Worm (Caenorhabditis elegans) whole organism, L3 larva: ENCODE data around the gene R102.6.
A peak's percentile ranks its signal among the peaks of the same experiment; 100 is the strongest.
"Not testable (repeated sequence)": the region's sequence is repeated elsewhere in the genome, so short reads cannot be mapped to it uniquely, and the experiment has no call there.

Experiments
- ama-1 ChIP-seq: fragments of 150-350 bp; optimal IDR thresholded peaks from 2 replicates; lab custom pipeline; 2018
- ceh-16 ChIP-seq: sonication (generic microtip); optimal IDR thresholded peaks from 2 replicates; lab custom pipeline; 2017; ENCODE audit warnings: missing biosample characterization, missing genetic modification characterization
- ceh-82 ChIP-seq: fragments of 150-350 bp; optimal IDR thresholded peaks from 2 replicates; lab custom pipeline; 2014; ENCODE audit warnings: missing biosample characterization, missing genetic modification characterization
- ceh-9 ChIP-seq: sonication (generic microtip); optimal IDR thresholded peaks from 2 replicates; lab custom pipeline; 2018; ENCODE audit warnings: missing biosample characterization, missing genetic modification characterization
- egl-27 ChIP-seq: sonication (generic microtip); optimal IDR thresholded peaks from 4 replicates; lab custom pipeline; 2017; ENCODE audit warnings: missing biosample characterization, missing genetic modification reagents, missing genetic modification characterization
- elt-1 ChIP-seq: fragments of 150-350 bp; optimal IDR thresholded peaks from 2 replicates; lab custom pipeline; 2014; ENCODE audit warnings: missing biosample characterization, missing genetic modification characterization
- elt-2 ChIP-seq: sonication (generic microtip); optimal IDR thresholded peaks from 2 replicates; lab custom pipeline; 2016; ENCODE audit warnings: missing genetic modification reagents, mild to moderate bottlenecking, missing genetic modification characterization, missing compliant biosample characterization
- elt-3 ChIP-seq, 3 experiments: fragments of 150-350 bp in 1 of 3; sonication (generic microtip) in 2 of 3; optimal IDR thresholded peaks; 2 replicates in 2 of 3; 4 replicates in 1 of 3; lab custom pipeline; 2014 to 2017; ENCODE audit warnings: missing biosample characterization in 3 of 3, missing genetic modification characterization in 3 of 3
- fkh-10 ChIP-seq: sonication (generic microtip); optimal IDR thresholded peaks from 2 replicates; lab custom pipeline; 2017; ENCODE audit warnings: missing biosample characterization, missing genetic modification reagents, missing genetic modification characterization
- jun-1 ChIP-seq: fragments of 150-350 bp; optimal IDR thresholded peaks from 2 replicates; lab custom pipeline; 2014; ENCODE audit warnings: missing biosample characterization, missing genetic modification reagents, missing genetic modification characterization
- lin-15B ChIP-seq: fragments of 150-350 bp; optimal IDR thresholded peaks from 2 replicates; lab custom pipeline; 2014; ENCODE audit warnings: missing biosample characterization, missing genetic modification characterization
- lsy-12 ChIP-seq: sonication (generic microtip); optimal IDR thresholded peaks from 2 replicates; lab custom pipeline; 2016; ENCODE audit warnings: mild to moderate bottlenecking, missing genetic modification characterization, missing compliant biosample characterization
- mdl-1 ChIP-seq: fragments of 150-350 bp; optimal IDR thresholded peaks from 2 replicates; lab custom pipeline; 2014; ENCODE audit warnings: missing biosample characterization, missing genetic modification characterization
- nfya-1 ChIP-seq: sonication (generic microtip); optimal IDR thresholded peaks from 2 replicates; lab custom pipeline; 2017; ENCODE audit warnings: missing genetic modification characterization, mild to moderate bottlenecking, missing compliant biosample characterization, antibody characterized with exemption, moderate library complexity; ENCODE audit not compliant: insufficient read depth
- nhr-11 ChIP-seq: fragments of 150-350 bp; optimal IDR thresholded peaks from 2 replicates; lab custom pipeline; 2014; ENCODE audit warnings: missing biosample characterization, missing genetic modification characterization
- nhr-12 ChIP-seq: fragments of 150-350 bp; optimal IDR thresholded peaks from 2 replicates; lab custom pipeline; 2014; ENCODE audit warnings: missing biosample characterization, missing genetic modification characterization
- nhr-23 ChIP-seq: fragments of 150-350 bp; optimal IDR thresholded peaks from 2 replicates; lab custom pipeline; 2014; ENCODE audit warnings: missing biosample characterization, missing genetic modification reagents, missing genetic modification characterization
- nhr-237 ChIP-seq: fragments of 150-350 bp; optimal IDR thresholded peaks from 2 replicates; lab custom pipeline; 2014; ENCODE audit warnings: missing biosample characterization, missing genetic modification characterization
- nhr-25 ChIP-seq: sonication (generic microtip); optimal IDR thresholded peaks from 2 replicates; lab custom pipeline; 2017; ENCODE audit warnings: missing biosample characterization, missing genetic modification characterization
- nhr-28 ChIP-seq: fragments of 150-350 bp; optimal IDR thresholded peaks from 2 replicates; lab custom pipeline; 2014; ENCODE audit warnings: missing biosample characterization, missing genetic modification characterization
- nhr-43 ChIP-seq: sonication (generic microtip); optimal IDR thresholded peaks from 2 replicates; lab custom pipeline; 2016; ENCODE audit warnings: mild to moderate bottlenecking, missing genetic modification characterization, missing compliant biosample characterization; ENCODE audit not compliant: poor library complexity, severe bottlenecking
- nhr-67 ChIP-seq: fragments of 150-350 bp; optimal IDR thresholded peaks from 2 replicates; lab custom pipeline; 2014; ENCODE audit warnings: missing biosample characterization, missing genetic modification characterization
- nhr-77 ChIP-seq: fragments of 150-350 bp; optimal IDR thresholded peaks from 2 replicates; lab custom pipeline; 2014; ENCODE audit warnings: missing biosample characterization, missing genetic modification characterization
- pha-4 ChIP-seq: fragments of 150-350 bp; optimal IDR thresholded peaks from 2 replicates; lab custom pipeline; 2014; ENCODE audit warnings: missing biosample characterization, missing genetic modification reagents, missing genetic modification characterization
- pqm-1 ChIP-seq: fragments of 150-350 bp; optimal IDR thresholded peaks from 2 replicates; lab custom pipeline; 2017; ENCODE audit warnings: missing biosample characterization, missing genetic modification characterization, inconsistent platforms
- skn-1 ChIP-seq: fragments of 150-350 bp; optimal IDR thresholded peaks from 2 replicates; lab custom pipeline; 2014; ENCODE audit warnings: missing biosample characterization, missing genetic modification characterization
- snpc-4 ChIP-seq: fragments of 150-350 bp; optimal IDR thresholded peaks from 2 replicates; lab custom pipeline; 2014; ENCODE audit warnings: missing biosample characterization, missing genetic modification characterization
- tbx-2 ChIP-seq: sonication (generic microtip); optimal IDR thresholded peaks from 2 replicates; lab custom pipeline; 2016; ENCODE audit warnings: mild to moderate bottlenecking, missing genetic modification characterization, missing compliant biosample characterization
- ztf-4 ChIP-seq: fragments of 150-350 bp; optimal IDR thresholded peaks from 2 replicates; lab custom pipeline; 2014; ENCODE audit warnings: missing biosample characterization, missing genetic modification characterization

The R102.6 gene

DNA sequence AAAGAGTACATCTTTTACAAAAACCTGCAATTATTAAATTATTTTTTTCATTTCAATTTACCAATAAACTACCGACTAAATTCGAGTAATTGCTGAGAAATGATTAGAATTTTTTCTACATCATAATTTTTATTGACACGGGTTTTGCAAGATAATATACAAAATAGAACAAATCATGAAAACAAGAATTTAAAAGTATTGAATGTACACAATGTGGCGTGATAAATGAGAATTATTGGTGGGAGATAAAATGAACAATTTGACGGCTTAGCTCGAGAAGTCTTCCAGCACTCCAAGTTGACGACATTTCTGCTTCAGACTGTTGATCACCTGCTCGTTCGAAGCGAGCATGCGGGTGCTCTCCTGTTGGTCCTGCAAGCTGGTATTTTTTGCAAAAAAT lies 10.8 kb downstream of the R102.6 start, which contains the start of gene R102.4:
Gene R102.4 (minus strand): TSS at position 101 of the 400 bp plus-strand sequence.
- TF ChIP-seq nhr-43 (tag; lab: Kevin White, UChicago): no peak
- TF ChIP-seq elt-2: no peak
- TF ChIP-seq nhr-23 (tag; lab: Kevin White, UChicago): no peak
- TF ChIP-seq pha-4 (tag; lab: Kevin White, UChicago): no peak
- TF ChIP-seq egl-27 (tag; lab: Kevin White, UChicago): no peak
- TF ChIP-seq mdl-1: no peak
- no peak for TF ChIP-seq lin-15B

DNA sequence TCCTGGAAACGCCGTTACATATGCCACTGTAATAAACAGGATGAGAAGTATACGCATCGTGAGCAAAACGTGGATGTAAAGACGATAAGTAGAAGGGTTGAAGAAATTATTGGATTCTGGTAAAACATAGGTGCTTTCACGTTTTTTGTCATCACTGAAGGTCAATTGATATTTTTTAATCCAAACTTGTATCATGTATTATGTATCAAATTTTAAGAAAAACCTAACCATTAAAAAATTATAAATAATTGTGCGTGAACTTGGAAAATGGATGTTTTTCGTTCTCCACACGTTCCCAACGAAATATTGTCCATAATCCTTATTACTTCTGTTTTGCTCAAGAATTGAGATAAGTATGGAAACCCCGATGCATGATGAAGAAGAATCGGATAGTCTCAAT lies 15.9 kb downstream of the R102.6 start, which contains the start of gene R102.8:
Gene R102.8 (minus strand): TSS at position 101 of the 400 bp plus-strand sequence.
- TF ChIP-seq nfya-1 (tag; lab: Kevin White, UChicago) (no peak), nhr-77 (tag; lab: Kevin White, UChicago) (no peak), skn-1 (tag; lab: Kevin White, UChicago) (no peak), ceh-9 (tag; lab: Kevin White, UChicago) (no peak)

DNA sequence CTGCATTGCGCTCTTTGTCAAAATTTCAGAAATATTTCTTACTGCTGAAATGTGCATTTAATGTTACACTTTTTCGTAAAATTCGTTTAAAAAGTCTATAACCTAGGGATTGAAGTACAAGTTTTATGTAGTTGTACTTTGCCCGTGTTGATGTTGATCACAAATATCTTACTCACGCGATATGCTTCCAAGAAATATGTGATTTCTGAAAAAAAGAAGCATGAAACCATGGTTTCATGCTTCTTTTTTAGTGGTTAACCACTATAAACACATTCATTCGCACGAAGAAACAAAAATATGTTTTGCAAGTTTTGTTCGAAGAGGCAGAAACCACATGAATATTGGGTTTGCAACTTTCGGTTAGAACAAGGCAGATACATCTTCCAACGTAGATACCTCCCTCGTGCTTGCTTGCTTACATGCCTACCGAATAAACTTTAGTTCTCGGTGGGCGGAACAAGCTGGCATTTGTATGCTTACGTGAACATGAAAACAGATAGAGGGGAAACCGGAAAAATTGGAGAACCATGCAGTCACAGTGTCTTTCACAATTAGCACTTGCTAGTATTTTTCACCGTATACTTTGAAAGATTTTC lies 16.9 kb downstream of the R102.6 start, which contains the start of gene R102.3:
Gene R102.3 (plus strand): TSS at position 546 of the 596 bp plus-strand sequence.
- TF ChIP-seq nhr-11 (tag; lab: Kevin White, UChicago) (peak; percentile 7), lsy-12 (tag; lab: Kevin White, UChicago) (no peak), nhr-25 (tag; lab: Kevin White, UChicago) (no peak), nhr-28 (tag; lab: Kevin White, UChicago) (no peak)

DNA sequence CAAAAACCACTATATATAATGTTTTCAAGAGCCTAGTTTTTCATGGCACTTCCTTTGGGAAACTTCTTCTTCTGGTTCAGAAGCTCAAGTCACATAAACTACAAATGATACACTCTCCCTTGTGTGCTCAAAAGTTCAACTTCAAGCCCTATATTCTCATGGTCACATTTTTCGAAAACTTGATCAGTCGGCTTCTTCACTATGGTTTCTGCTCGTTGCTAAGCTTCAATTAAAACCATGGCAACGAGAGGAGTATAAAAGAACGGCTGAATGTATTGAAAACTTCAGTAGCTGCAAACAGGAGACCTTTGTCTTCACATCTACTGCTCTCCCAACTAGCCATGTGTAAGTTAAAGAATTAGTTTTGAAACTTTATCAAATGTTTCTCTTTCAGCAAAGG lies 18.7 kb downstream of the R102.6 start, which contains the start of gene R102.2:
Gene R102.2 (plus strand): TSS at position 301 of the 400 bp plus-strand sequence.
- not testable (repeated sequence) for TF ChIP-seq ceh-82; snpc-4 (tag; lab: Kevin White, UChicago); ama-1 (lab: Kevin White, UChicago)

DNA sequence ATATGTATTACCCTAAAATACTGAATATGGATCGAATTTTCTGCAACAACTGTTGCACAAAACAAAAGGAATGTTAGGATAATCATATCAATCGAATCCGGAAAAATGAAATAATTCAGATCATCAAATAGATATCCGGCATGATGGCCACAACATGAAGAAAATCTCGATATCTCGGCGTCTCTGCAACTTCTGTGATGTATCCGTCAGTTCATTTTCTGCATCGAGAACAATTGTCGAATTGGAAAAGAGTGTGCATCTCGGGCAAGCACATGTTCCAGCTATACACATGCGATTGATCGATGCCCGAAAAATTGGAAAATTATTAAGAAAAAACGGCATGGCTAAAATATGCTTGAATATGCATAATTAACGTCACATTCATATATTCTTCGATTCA lies 20.2 kb downstream of the R102.6 start, which contains the start of the genes K08C7.6 and R102.1:
Gene K08C7.6 (minus strand): TSS at position 101 of the 400 bp plus-strand sequence.
Gene R102.1 (plus strand): TSS at position 291 of the 400 bp plus-strand sequence.
- TF ChIP-seq elt-2 (no peak), ztf-4 (tag; lab: Kevin White, UChicago) (no peak), ceh-16 (tag; lab: Kevin White, UChicago) (no peak)
- TF ChIP-seq, all 47 proteins: peak for 0

DNA sequence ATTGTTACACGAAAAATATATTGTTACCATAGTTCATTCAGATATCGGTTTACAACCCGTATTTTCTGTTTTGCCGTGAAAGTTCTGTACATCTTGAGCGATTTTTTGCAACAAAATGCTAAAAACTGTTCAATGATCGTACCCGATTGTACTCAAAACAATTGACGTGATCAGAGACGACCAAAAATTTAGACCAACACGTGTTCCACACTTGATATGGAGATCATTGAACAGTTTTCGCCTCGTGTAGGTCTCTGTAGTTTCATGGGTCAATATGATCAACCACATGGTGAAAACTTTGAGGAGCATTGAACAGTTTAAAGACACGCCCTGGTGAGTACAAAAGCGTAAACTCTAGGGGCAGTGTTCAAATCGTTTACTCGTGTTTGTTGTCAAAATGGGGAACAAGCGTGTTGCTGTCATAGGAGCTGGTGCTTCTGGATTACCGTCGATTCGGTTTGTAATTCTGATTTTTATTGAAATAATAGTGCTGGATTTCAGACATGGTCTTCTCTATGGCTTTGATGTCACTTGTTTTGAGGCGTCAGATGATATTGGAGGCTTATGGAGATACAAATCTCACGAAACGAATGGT lies 23.7 kb downstream of the R102.6 start, which contains the start of gene fmo-2:
Gene fmo-2 (plus strand): TSS at position 370 of the 595 bp plus-strand sequence.
- TF ChIP-seq elt-2: peak; percentile 43
- TF ChIP-seq fkh-10 (GFP tag; lab: Kevin White, UChicago): no peak
- TF ChIP-seq jun-1 (tag; lab: Kevin White, UChicago): peak; percentile 81
- TF ChIP-seq mdl-1: peak; percentile 29
- peak; percentile 91 for TF ChIP-seq pqm-1
- no peak for TF ChIP-seq tbx-2 (tag; lab: Kevin White, UChicago)
- TF ChIP-seq nhr-43 (tag; lab: Kevin White, UChicago): peak; percentile 15

DNA sequence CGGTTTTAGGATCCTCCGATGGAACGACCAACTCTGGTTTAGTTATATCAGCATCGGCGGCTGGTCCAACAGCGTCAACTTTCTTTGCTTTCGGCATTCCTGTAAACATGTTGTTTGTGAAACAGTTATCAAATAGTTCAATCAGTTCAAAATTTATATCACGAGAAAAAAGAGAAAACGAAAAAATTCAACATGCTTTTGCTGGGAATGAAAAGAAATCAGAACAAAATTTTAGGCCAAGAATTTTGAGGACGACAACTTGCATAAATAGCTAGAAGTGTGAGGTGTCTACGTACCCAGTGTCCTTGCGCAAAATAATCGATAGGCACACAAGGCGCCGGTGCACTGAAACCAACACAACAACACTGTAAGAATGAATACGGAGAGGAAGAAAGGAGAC lies 25.6 kb downstream of the R102.6 start, which contains the start of gene K08C7.4:
Gene K08C7.4 (minus strand): TSS at position 101 of the 400 bp plus-strand sequence.
- no peak for TF ChIP-seq ceh-82
- TF ChIP-seq elt-1 (tag; lab: Kevin White, UChicago): no peak
- no peak for TF ChIP-seq nhr-77 (tag; lab: Kevin White, UChicago)
- TF ChIP-seq snpc-4 (tag; lab: Kevin White, UChicago): no peak
- no peak for TF ChIP-seq skn-1 (tag; lab: Kevin White, UChicago)
- no peak for TF ChIP-seq ztf-4 (tag; lab: Kevin White, UChicago)
- TF ChIP-seq ceh-16 (tag; lab: Kevin White, UChicago): no peak
- TF ChIP-seq nhr-12 (tag; lab: Kevin White, UChicago): no peak
- TF ChIP-seq nhr-67 (tag; lab: Kevin White, UChicago): no peak
- TF ChIP-seq nhr-237 (tag; lab: Kevin White, UChicago): no peak
- no peak for TF ChIP-seq elt-3 (tag; optimal IDR thresholded peaks at IDR 0.05; lab: Kevin White, UChicago)
- TF ChIP-seq, all 47 proteins: peak for 0
